Worm (Caenorhabditis elegans): ENCODE data around the gene srx-13.
A peak's percentile ranks its signal among the peaks of the same experiment; 100 is the strongest.

The srx-13 gene

ce11 chrIV:1110999-1111398, 7.5 kb downstream of the srx-13 start:
- TF ChIP-seq tbx-11 (GFP tag; IDR thresholded peaks at IDR 0.05) (no peak), tra-4 (tag; optimal IDR thresholded peaks at IDR 0.05) (no peak), pes-1 (GFP tag; IDR thresholded peaks at IDR 0.05) (no peak), ceh-13 (GFP tag; optimal IDR thresholded peaks at IDR 0.05) (no peak), F13C5.2 (tag; optimal IDR thresholded peaks at IDR 0.05) (no peak), ceh-36 (tag; optimal IDR thresholded peaks at IDR 0.05) (no peak), sea-1 (GFP tag; conservative IDR thresholded peaks at IDR 0.05) (no peak), scrt-1 (GFP tag; IDR thresholded peaks at IDR 0.05) (no peak), hmg-4 (GFP tag; optimal IDR thresholded peaks at IDR 0.05) (no peak), ets-7 (tag; optimal IDR thresholded peaks at IDR 0.05) (no peak), hmbx-1 (tag; optimal IDR thresholded peaks at IDR 0.05) (no peak)

DNA sequence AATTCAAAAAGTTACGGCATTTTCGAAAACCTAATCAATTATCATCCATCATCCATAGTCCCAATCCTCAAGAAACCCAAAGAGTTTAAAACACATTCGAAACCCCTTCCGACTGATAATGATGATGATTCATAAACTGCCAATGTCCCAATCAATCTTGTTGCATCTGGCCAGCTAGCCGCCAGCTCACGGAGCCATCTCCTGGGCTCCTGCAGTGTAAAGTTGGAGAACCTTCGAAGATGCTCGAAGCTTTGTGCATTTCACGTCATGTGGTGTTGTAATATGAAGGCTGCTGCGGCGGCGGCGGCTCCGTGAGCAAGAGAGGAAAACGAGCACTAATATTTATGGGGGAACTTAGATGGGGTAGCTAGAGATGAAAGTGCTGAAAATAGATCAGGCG, 10.4 kb downstream of the srx-13 start:
- 0 out of 2 replicates have a peak, but pooled peaks have one; percentile 4 for TF ChIP-seq pes-1 (GFP tag; IDR thresholded peaks at IDR 0.05)
- no peak for TF ChIP-seq aly-1 (tag; optimal IDR thresholded peaks at IDR 0.05)
- TF ChIP-seq F13C5.2 (tag; optimal IDR thresholded peaks at IDR 0.05) = peak; percentile 7

DNA sequence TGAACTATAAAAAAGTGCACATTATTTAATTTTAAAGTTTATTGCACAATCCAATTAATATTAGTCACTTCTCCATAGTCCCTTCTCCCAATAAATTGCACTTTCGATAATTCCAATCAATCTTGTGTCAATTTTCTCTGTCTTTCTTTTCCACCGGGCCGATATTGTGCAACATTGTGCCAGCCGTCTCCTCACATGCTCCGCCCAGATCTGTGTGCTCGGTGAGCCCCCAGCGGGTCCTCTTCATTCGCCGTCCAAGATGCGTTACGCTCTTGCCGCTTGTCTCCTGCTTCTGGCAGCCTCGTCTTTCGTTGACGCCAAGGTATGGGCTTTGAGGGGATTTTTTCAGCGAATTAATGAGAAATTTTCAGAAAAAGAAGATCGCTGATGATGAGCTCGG, 11.3 kb downstream of the srx-13 start, which contains the start of gene ost-1:
ost-1 (plus strand) TSS at position 207 of the 400 bp plus-strand sequence.
- TF ChIP-seq hmbx-1 (tag; optimal IDR thresholded peaks at IDR 0.05) = no peak
- no peak for TF ChIP-seq B0310.2 (tag; optimal IDR thresholded peaks at IDR 0.05)
- peak; percentile 2 for TF ChIP-seq hmg-4 (GFP tag; optimal IDR thresholded peaks at IDR 0.05)
- no peak for TF ChIP-seq aly-1 (tag; optimal IDR thresholded peaks at IDR 0.05)

DNA sequence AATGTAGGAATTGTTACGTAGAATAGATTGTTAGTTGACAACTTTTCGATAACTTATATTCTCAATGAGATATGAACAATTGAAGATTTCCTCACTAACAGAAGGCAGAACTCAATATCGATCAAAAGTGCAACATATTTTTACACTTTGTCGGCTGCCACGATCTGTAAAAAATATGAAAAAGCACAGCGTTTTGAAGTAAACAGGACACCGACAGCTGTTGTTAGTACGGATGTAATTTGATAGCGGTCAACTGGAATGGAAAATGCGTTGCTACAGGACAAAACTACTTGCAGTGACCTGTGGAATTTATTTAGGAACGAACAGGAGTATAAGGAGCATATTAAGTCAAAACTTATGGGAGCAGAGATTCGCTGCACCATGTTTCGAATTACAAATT, 12.5 kb downstream of the srx-13 start:
- TF ChIP-seq ceh-13 (GFP tag; optimal IDR thresholded peaks at IDR 0.05) (no peak), sea-1 (GFP tag; conservative IDR thresholded peaks at IDR 0.05) (no peak), tbx-37 (GFP tag; conservative IDR thresholded peaks at IDR 0.05) (no peak)

DNA sequence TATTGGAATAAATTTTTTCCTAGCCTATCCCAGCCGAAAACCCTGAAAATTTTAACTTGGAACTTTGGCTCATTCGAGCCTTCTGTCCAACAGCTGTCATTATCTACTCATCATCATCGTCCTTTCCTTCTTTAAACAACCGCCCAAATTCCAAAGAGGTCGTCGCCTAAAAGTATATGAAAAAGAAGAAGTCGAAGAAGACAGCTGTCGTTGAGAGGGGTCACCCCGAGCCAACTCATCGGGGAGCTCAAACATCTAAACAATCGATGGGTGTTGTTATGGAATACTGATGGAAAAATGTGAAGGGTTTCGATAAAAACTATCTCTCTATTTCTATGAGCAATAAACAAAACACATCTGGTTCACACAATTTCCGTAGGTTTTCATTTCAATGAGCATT, 13.4 kb downstream of the srx-13 start:
- no peak for TF ChIP-seq aly-1 (tag; optimal IDR thresholded peaks at IDR 0.05)
- no peak for TF ChIP-seq ceh-36 (tag; optimal IDR thresholded peaks at IDR 0.05)
- TF ChIP-seq hmg-4 (GFP tag; optimal IDR thresholded peaks at IDR 0.05) = no peak
- no peak for TF ChIP-seq F13C5.2 (tag; optimal IDR thresholded peaks at IDR 0.05)
- TF ChIP-seq sea-1 (GFP tag; conservative IDR thresholded peaks at IDR 0.05) = no peak
- no peak for TF ChIP-seq tbx-11 (GFP tag; IDR thresholded peaks at IDR 0.05)
- no peak for TF ChIP-seq tra-4 (tag; optimal IDR thresholded peaks at IDR 0.05)
- TF ChIP-seq B0310.2 (tag; optimal IDR thresholded peaks at IDR 0.05) = no peak
- TF ChIP-seq pes-1 (GFP tag; IDR thresholded peaks at IDR 0.05) = no peak
- TF ChIP-seq ceh-13 (GFP tag; optimal IDR thresholded peaks at IDR 0.05) = no peak

DNA sequence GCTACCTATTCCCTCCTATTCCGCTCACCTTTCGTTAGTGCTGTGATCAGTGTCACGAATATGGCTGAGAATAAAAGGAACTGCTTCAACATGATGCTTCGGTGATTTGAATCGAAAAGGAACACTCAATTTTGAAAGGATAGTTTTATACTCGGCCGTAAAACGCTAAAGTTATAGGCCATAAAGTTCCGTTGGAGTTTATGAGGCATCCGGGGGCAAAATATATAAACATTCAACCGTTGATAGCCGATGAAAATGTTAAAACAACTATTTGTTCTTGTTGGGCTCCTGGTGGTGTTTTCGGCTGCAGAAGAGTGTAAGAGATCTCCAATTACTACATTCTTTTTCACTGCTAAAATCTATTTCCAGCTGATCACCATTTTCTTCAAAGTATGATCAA, 13.9 kb downstream of the srx-13 start, which contains the start of the genes C44B12.9 and C44B12.3:
C44B12.9 (minus strand) TSS at position 101 of the 400 bp plus-strand sequence.
C44B12.3 (plus strand) TSS at position 249 of the 400 bp plus-strand sequence.
- TF ChIP-seq tbx-11 (GFP tag; IDR thresholded peaks at IDR 0.05) (no peak), hmbx-1 (tag; optimal IDR thresholded peaks at IDR 0.05) (no peak), hnd-1 (tag; optimal IDR thresholded peaks at IDR 0.05) (no peak), tbx-37 (GFP tag; conservative IDR thresholded peaks at IDR 0.05) (no peak), ceh-36 (tag; optimal IDR thresholded peaks at IDR 0.05) (no peak), B0310.2 (tag; optimal IDR thresholded peaks at IDR 0.05) (no peak), scrt-1 (GFP tag; IDR thresholded peaks at IDR 0.05) (no peak), flt-1 (GFP tag; IDR thresholded peaks at IDR 0.05) (no peak), aly-1 (tag; optimal IDR thresholded peaks at IDR 0.05) (no peak), ama-1 (optimal IDR thresholded peaks at IDR 0.05) (no peak), sea-1 (GFP tag; conservative IDR thresholded peaks at IDR 0.05) (no peak), tra-4 (tag; optimal IDR thresholded peaks at IDR 0.05) (no peak), F13C5.2 (tag; optimal IDR thresholded peaks at IDR 0.05) (no peak), pes-1 (GFP tag; IDR thresholded peaks at IDR 0.05) (no peak), hmg-4 (GFP tag; optimal IDR thresholded peaks at IDR 0.05) (no peak), ets-7 (tag; optimal IDR thresholded peaks at IDR 0.05) (no peak)

- no peak for TF ChIP-seq hmbx-1 (tag; optimal IDR thresholded peaks at IDR 0.05)
- TF ChIP-seq ama-1 (optimal IDR thresholded peaks at IDR 0.05) = no peak
- TF ChIP-seq hnd-1 (tag; optimal IDR thresholded peaks at IDR 0.05) = no peak
- no peak for TF ChIP-seq pes-1 (GFP tag; IDR thresholded peaks at IDR 0.05)
- no peak for TF ChIP-seq ets-7 (tag; optimal IDR thresholded peaks at IDR 0.05)
- no peak for TF ChIP-seq scrt-1 (GFP tag; IDR thresholded peaks at IDR 0.05)
- TF ChIP-seq B0310.2 (tag; optimal IDR thresholded peaks at IDR 0.05) = no peak
- TF ChIP-seq sea-1 (GFP tag; conservative IDR thresholded peaks at IDR 0.05) = no peak
- no peak for TF ChIP-seq tbx-11 (GFP tag; IDR thresholded peaks at IDR 0.05)
- no peak for TF ChIP-seq F13C5.2 (tag; optimal IDR thresholded peaks at IDR 0.05)
- no peak for TF ChIP-seq hmg-4 (GFP tag; optimal IDR thresholded peaks at IDR 0.05)
- no peak for TF ChIP-seq flt-1 (GFP tag; IDR thresholded peaks at IDR 0.05)
- TF ChIP-seq ceh-13 (GFP tag; optimal IDR thresholded peaks at IDR 0.05) = no peak
- no peak for TF ChIP-seq tra-4 (tag; optimal IDR thresholded peaks at IDR 0.05)
- no peak for TF ChIP-seq tbx-37 (GFP tag; conservative IDR thresholded peaks at IDR 0.05)
- TF ChIP-seq ceh-36 (tag; optimal IDR thresholded peaks at IDR 0.05) = no peak
Observed at ce11 chrIV:1097153-1097552, 21.3 kb downstream of the srx-13 start, which contains the start of gene cox-18. Gene cox-18 (plus strand): TSS chrIV:1097453.

DNA sequence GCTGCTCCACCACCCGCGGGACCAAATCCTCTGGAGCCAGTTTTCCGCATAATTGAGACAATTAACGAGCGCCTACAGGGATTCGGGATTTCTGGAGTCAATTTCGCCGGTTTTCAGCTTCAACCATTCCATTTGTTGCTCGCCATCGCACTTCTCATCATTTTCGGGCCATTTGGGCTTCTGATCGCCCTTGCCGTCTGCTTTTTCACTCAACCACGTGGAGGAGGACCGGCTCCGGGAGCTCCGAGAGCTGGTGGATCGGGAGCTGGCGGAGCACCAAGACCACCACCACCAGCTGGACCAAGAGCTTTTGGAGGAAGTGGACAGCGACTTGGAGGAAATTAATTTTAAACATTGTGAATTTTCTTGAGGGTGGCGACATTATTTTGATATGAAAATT, 22.3 kb downstream of the srx-13 start:
- TF ChIP-seq ets-7 (tag; optimal IDR thresholded peaks at IDR 0.05) (no peak), hnd-1 (tag; optimal IDR thresholded peaks at IDR 0.05) (no peak), ama-1 (optimal IDR thresholded peaks at IDR 0.05) (no peak), B0310.2 (tag; optimal IDR thresholded peaks at IDR 0.05) (no peak), ceh-36 (tag; optimal IDR thresholded peaks at IDR 0.05) (no peak), scrt-1 (GFP tag; IDR thresholded peaks at IDR 0.05) (no peak), aly-1 (tag; optimal IDR thresholded peaks at IDR 0.05) (no peak), sea-1 (GFP tag; conservative IDR thresholded peaks at IDR 0.05) (no peak), tbx-37 (GFP tag; conservative IDR thresholded peaks at IDR 0.05) (no peak), tbx-11 (GFP tag; IDR thresholded peaks at IDR 0.05) (no peak)

Measured in whole organism, early embryonic.